Worm (Caenorhabditis elegans) whole organism, L2 larva: ENCODE data around the gene srw-85.

Experiments
- ama-1 ChIP-seq: fragments of 150-350 bp; optimal IDR thresholded peaks from 2 replicates; lab custom pipeline; 2018; ENCODE audit warnings: inconsistent platforms
- ztf-4 ChIP-seq: fragments of 150-350 bp; optimal IDR thresholded peaks from 2 replicates; lab custom pipeline; 2014; ENCODE audit warnings: missing biosample characterization, missing genetic modification characterization

- no peak for TF ChIP-seq ztf-4 (tag; lab: Kevin White, UChicago)
- TF ChIP-seq ama-1 (lab: Kevin White, UChicago) = no peak
Observed at ce11 chrV:19400619-19401018, 30.3 kb downstream of the srw-85 start, which contains the start of gene srw-86.
